Worm (Caenorhabditis elegans) whole organism, L4 larva: ENCODE results near the gene Y49G5A.1.

Experiments used
- R02D3.7 ChIP-seq: fragments of 150-350 bp; sonication (generic microtip); optimal IDR thresholded peaks from 3 replicates; lab custom pipeline; 2014; ENCODE audit warnings: missing biosample characterization, missing genetic modification characterization
- aly-2 ChIP-seq: sonication (generic microtip); optimal IDR thresholded peaks from 2 replicates; lab custom pipeline; 2018; ENCODE audit warnings: missing biosample characterization, missing genetic modification characterization
- daf-12 ChIP-seq: fragments of 150-350 bp; optimal IDR thresholded peaks from 2 replicates; lab custom pipeline; 2014; ENCODE audit warnings: missing biosample characterization, missing genetic modification reagents, missing genetic modification characterization
- madf-9 ChIP-seq: fragments of 200-800 bp; sonication (Bioruptor generic); conservative IDR thresholded peaks from 2 replicates; pipeline ENCODE4 v1.3.6; 2022; ENCODE audit warnings: missing genetic modification reagents, missing genetic modification characterization, missing compliant biosample characterization
- mdl-1 ChIP-seq, 2 experiments: fragments of 150-350 bp in 1 of 2; sonication (generic microtip) in 1 of 2; optimal IDR thresholded peaks; 2 replicates each; lab custom pipeline; 2014 to 2017; ENCODE audit warnings: missing biosample characterization in 2 of 2, missing genetic modification characterization in 2 of 2
- nhr-11 ChIP-seq: fragments of 150-350 bp; optimal IDR thresholded peaks from 2 replicates; lab custom pipeline; 2014; ENCODE audit warnings: missing biosample characterization, missing genetic modification characterization
- nhr-237 ChIP-seq: sonication (generic microtip); optimal IDR thresholded peaks from 2 replicates; lab custom pipeline; 2017; ENCODE audit warnings: missing biosample characterization, missing genetic modification characterization
- nhr-48 ChIP-seq: sonication (generic microtip); optimal IDR thresholded peaks from 2 replicates; lab custom pipeline; 2016; ENCODE audit warnings: mild to moderate bottlenecking, missing genetic modification characterization, missing compliant biosample characterization

- TF ChIP-seq nhr-48 (tag; lab: Kevin White, UChicago) (no peak), nhr-11 (tag; lab: Kevin White, UChicago) (no peak), madf-9 (GFP tag; lab: Robert Waterston, UW) (no peak), mdl-1 (tag; optimal IDR thresholded peaks at IDR 0.05; lab: Kevin White, UChicago) (no peak), aly-2 (tag; lab: Kevin White, UChicago) (no peak), R02D3.7 (tag; lab: Kevin White, UChicago) (no peak), nhr-237 (tag; lab: Kevin White, UChicago) (no peak), daf-12 (no peak)
These were observed 41.1 kb upstream of the Y49G5A.1 start, which contains the start of gene C10G8.8 for ce11 chrV:5328314-5328713.
